Fruit fly (Drosophila melanogaster) whole organism, prepupa: ENCODE measurements around the gene Setd3.

ENCODE experiments used
- Blimp-1 ChIP-seq: fragments of 200-800 bp; sonication (Bioruptor generic); optimal IDR thresholded peaks from 3 replicates; lab custom pipeline; 2017; ENCODE audit warnings: missing biosample characterization, missing genetic modification characterization, mild to moderate bottlenecking, moderate library complexity, missing genetic modification reagents
- CG10631 ChIP-seq: fragments of 200-800 bp; sonication (Bioruptor generic); optimal IDR thresholded peaks from 2 replicates; lab custom pipeline; 2016; ENCODE audit warnings: missing biosample characterization, missing genetic modification characterization
- CG10669 ChIP-seq: fragments of 200-800 bp; sonication (Bioruptor generic); optimal IDR thresholded peaks from 3 replicates; lab custom pipeline; 2018; ENCODE audit warnings: missing biosample characterization, mild to moderate bottlenecking, missing genetic modification characterization, moderate library complexity
- CG11762 ChIP-seq: fragments of 200-800 bp; sonication (Bioruptor generic); optimal IDR thresholded peaks from 3 replicates; lab custom pipeline; 2016; ENCODE audit warnings: missing biosample characterization, missing genetic modification characterization; ENCODE audit not compliant: insufficient read depth
- CG11902 ChIP-seq: fragments of 200-800 bp; sonication (Bioruptor generic); optimal IDR thresholded peaks from 3 replicates; lab custom pipeline; 2016; ENCODE audit warnings: missing biosample characterization, missing genetic modification characterization
- CG1621 ChIP-seq: fragments of 200-800 bp; sonication (Bioruptor generic); optimal IDR thresholded peaks from 3 replicates; lab custom pipeline; 2018; ENCODE audit warnings: missing biosample characterization, mild to moderate bottlenecking, missing genetic modification characterization
- CG3032 ChIP-seq: fragments of 200-800 bp; optimal IDR thresholded peaks from 2 replicates; lab custom pipeline; 2019; ENCODE audit warnings: missing biosample characterization, mild to moderate bottlenecking, missing genetic modification characterization, moderate library complexity
- CG31627 ChIP-seq: fragments of 200-800 bp; sonication (Bioruptor generic); optimal IDR thresholded peaks from 3 replicates; lab custom pipeline; 2016; ENCODE audit warnings: missing biosample characterization, missing genetic modification characterization
- CG34406 ChIP-seq: fragments of 200-800 bp; sonication (Bioruptor generic); optimal IDR thresholded peaks from 3 replicates; lab custom pipeline; 2016; ENCODE audit warnings: missing biosample characterization, missing genetic modification characterization
- CG3919 ChIP-seq: fragments of 200-800 bp; sonication (Bioruptor generic); optimal IDR thresholded peaks from 3 replicates; lab custom pipeline; 2016; ENCODE audit warnings: missing biosample characterization, missing genetic modification characterization
- CG4318 ChIP-seq: fragments of 200-800 bp; sonication (Bioruptor generic); optimal IDR thresholded peaks from 3 replicates; lab custom pipeline; 2017; ENCODE audit warnings: missing biosample characterization, mild to moderate bottlenecking, missing genetic modification characterization
- CG6163 ChIP-seq: fragments of 200-800 bp; sonication (Bioruptor generic); IDR thresholded peaks from 3 replicates; pipeline ENCODE4 v1.3.6; 2022; ENCODE audit warnings: missing biosample characterization, missing genetic modification characterization
- CG6276 ChIP-seq: fragments of 200-800 bp; sonication (Bioruptor generic); optimal IDR thresholded peaks from 2 replicates; lab custom pipeline; 2017; ENCODE audit warnings: missing biosample characterization, mild to moderate bottlenecking, missing genetic modification characterization
- CG6792 ChIP-seq: fragments of 200-800 bp; sonication (Bioruptor generic); optimal IDR thresholded peaks from 3 replicates; lab custom pipeline; 2016; ENCODE audit warnings: missing biosample characterization, missing genetic modification characterization
- CG6808 ChIP-seq: fragments of 200-800 bp; sonication (Bioruptor generic); optimal IDR thresholded peaks from 3 replicates; lab custom pipeline; 2017; ENCODE audit warnings: missing biosample characterization, missing genetic modification characterization, mild to moderate bottlenecking, moderate library complexity, missing genetic modification reagents
- CG6854 ChIP-seq: fragments of 200-800 bp; sonication (Bioruptor generic); optimal IDR thresholded peaks from 2 replicates; lab custom pipeline; 2017; ENCODE audit warnings: missing biosample characterization, mild to moderate bottlenecking, missing genetic modification characterization
- CG7368 ChIP-seq: fragments of 200-800 bp; sonication (Bioruptor generic); optimal IDR thresholded peaks from 3 replicates; lab custom pipeline; 2016; ENCODE audit warnings: missing biosample characterization, missing genetic modification characterization
- CG8319 ChIP-seq: fragments of 200-800 bp; sonication (Bioruptor generic); optimal IDR thresholded peaks from 3 replicates; lab custom pipeline; 2016; ENCODE audit warnings: missing biosample characterization, missing genetic modification characterization
- CG8632 ChIP-seq: fragments of 200-800 bp; sonication (Bioruptor generic); optimal IDR thresholded peaks from 3 replicates; lab custom pipeline; 2016; ENCODE audit warnings: missing biosample characterization, missing genetic modification characterization
- CG9139 ChIP-seq: fragments of 200-800 bp; sonication (Bioruptor generic); optimal IDR thresholded peaks from 3 replicates; lab custom pipeline; 2017; ENCODE audit warnings: missing biosample characterization, mild to moderate bottlenecking, missing genetic modification characterization
- Eip78C ChIP-seq: fragments of 200-800 bp; sonication (Bioruptor generic); peaks from one replicate; lab custom pipeline; 2016; ENCODE audit warnings: missing biosample characterization, missing genetic modification characterization
- Eip93F ChIP-seq: fragments of 200-800 bp; sonication (Bioruptor generic); optimal IDR thresholded peaks from 2 replicates; lab custom pipeline; 2016; ENCODE audit warnings: missing biosample characterization, mild to moderate bottlenecking, missing genetic modification characterization
- Ets21C ChIP-seq: fragments of 200-800 bp; sonication (Bioruptor generic); optimal IDR thresholded peaks from 3 replicates; lab custom pipeline; 2016; ENCODE audit warnings: missing biosample characterization, missing genetic modification characterization
- Gug ChIP-seq: fragments of 200-800 bp; sonication (Bioruptor generic); IDR thresholded peaks from 2 replicates; pipeline ENCODE4 v1.3.6; 2022; ENCODE audit warnings: missing biosample characterization, missing genetic modification characterization
- Hr38 ChIP-seq: sonication (Bioruptor generic); optimal IDR thresholded peaks from 2 replicates; lab custom pipeline; 2016; ENCODE audit warnings: missing biosample characterization, missing genetic modification characterization
- Hr39 ChIP-seq: fragments of 200-800 bp; sonication (Bioruptor generic); optimal IDR thresholded peaks from 2 replicates; lab custom pipeline; 2016; ENCODE audit warnings: missing biosample characterization, missing genetic modification characterization
- Hr4 ChIP-seq: fragments of 200-800 bp; sonication (Bioruptor generic); optimal IDR thresholded peaks from 3 replicates; lab custom pipeline; 2016; ENCODE audit warnings: missing biosample characterization, missing genetic modification characterization
- Met ChIP-seq: fragments of 200-800 bp; sonication (Bioruptor generic); optimal IDR thresholded peaks from 3 replicates; lab custom pipeline; 2016; ENCODE audit warnings: missing biosample characterization, missing genetic modification characterization
- OdsH ChIP-seq: fragments of 200-800 bp; sonication (Bioruptor generic); optimal IDR thresholded peaks from 3 replicates; lab custom pipeline; 2016; ENCODE audit warnings: missing biosample characterization, missing genetic modification characterization
- Sox102F ChIP-seq: fragments of 200-800 bp; sonication (Bioruptor generic); optimal IDR thresholded peaks from 2 replicates; lab custom pipeline; 2016; ENCODE audit warnings: missing biosample characterization, mild to moderate bottlenecking, missing genetic modification characterization
- Sox14 ChIP-seq: fragments of 200-800 bp; sonication (Bioruptor generic); optimal IDR thresholded peaks from 3 replicates; lab custom pipeline; 2016; ENCODE audit warnings: missing biosample characterization, missing genetic modification characterization
- Sox15 ChIP-seq: fragments of 200-800 bp; sonication (Bioruptor generic); optimal IDR thresholded peaks from 3 replicates; lab custom pipeline; 2016; ENCODE audit warnings: missing biosample characterization, missing genetic modification characterization
- achi ChIP-seq: fragments of 200-800 bp; sonication (Bioruptor generic); optimal IDR thresholded peaks from 3 replicates; lab custom pipeline; 2016; ENCODE audit warnings: missing biosample characterization, missing genetic modification characterization
- cyc ChIP-seq: fragments of 200-800 bp; sonication (Bioruptor generic); optimal IDR thresholded peaks from 3 replicates; lab custom pipeline; 2016; ENCODE audit warnings: missing biosample characterization, missing genetic modification characterization
- dac ChIP-seq: fragments of 200-800 bp; sonication (Bioruptor generic); optimal IDR thresholded peaks from 2 replicates; lab custom pipeline; 2017; ENCODE audit warnings: missing biosample characterization, mild to moderate bottlenecking, missing genetic modification characterization
- dsx ChIP-seq: fragments of 200-800 bp; optimal IDR thresholded peaks from 3 replicates; lab custom pipeline; 2019; ENCODE audit warnings: missing biosample characterization, mild to moderate bottlenecking, missing genetic modification characterization, moderate library complexity; ENCODE audit not compliant: poor library complexity, severe bottlenecking
- esn ChIP-seq: fragments of 200-800 bp; sonication (Bioruptor generic); optimal IDR thresholded peaks from 2 replicates; lab custom pipeline; 2016; ENCODE audit warnings: missing biosample characterization, mild to moderate bottlenecking, missing genetic modification characterization, moderate library complexity
- fkh ChIP-seq: fragments of 200-800 bp; sonication (Bioruptor generic); optimal IDR thresholded peaks from 3 replicates; lab custom pipeline; 2017; ENCODE audit warnings: missing biosample characterization, mild to moderate bottlenecking, missing genetic modification characterization, moderate library complexity
- lz ChIP-seq: fragments of 200-800 bp; sonication (Bioruptor generic); optimal IDR thresholded peaks from 3 replicates; lab custom pipeline; 2016; ENCODE audit warnings: missing biosample characterization, missing genetic modification characterization
- pdm3 ChIP-seq: fragments of 200-800 bp; sonication (Bioruptor generic); optimal IDR thresholded peaks from 3 replicates; lab custom pipeline; 2016; ENCODE audit warnings: missing biosample characterization, missing genetic modification characterization
- salr ChIP-seq, 2 experiments: fragments of 200-800 bp; sonication (Bioruptor generic); optimal IDR thresholded peaks; 3 replicates each; lab custom pipeline; 2016 to 2018; ENCODE audit warnings: missing biosample characterization in 2 of 2, missing genetic modification characterization in 2 of 2, mild to moderate bottlenecking in 1 of 2
- spab ChIP-seq: fragments of 200-800 bp; sonication (Bioruptor generic); optimal IDR thresholded peaks from 2 replicates; lab custom pipeline; 2017; ENCODE audit warnings: missing biosample characterization, mild to moderate bottlenecking, missing genetic modification characterization, missing genetic modification reagents
- ss ChIP-seq, 2 experiments: fragments of 200-800 bp; sonication (Bioruptor generic); optimal IDR thresholded peaks; 2 replicates in 1 of 2; 3 replicates in 1 of 2; lab custom pipeline; 2017 to 2018; ENCODE audit warnings: mild to moderate bottlenecking in 2 of 2, missing biosample characterization in 2 of 2, missing genetic modification characterization in 2 of 2, moderate library complexity in 1 of 2
- svp ChIP-seq: fragments of 200-800 bp; sonication (Bioruptor generic); peaks from one replicate; lab custom pipeline; 2016; ENCODE audit warnings: missing biosample characterization, missing genetic modification characterization
- topi ChIP-seq: fragments of 200-800 bp; sonication (Bioruptor generic); optimal IDR thresholded peaks from 3 replicates; lab custom pipeline; 2016; ENCODE audit warnings: missing biosample characterization, missing genetic modification characterization
- vri ChIP-seq: fragments of 200-800 bp; sonication (Bioruptor generic); optimal IDR thresholded peaks from 3 replicates; lab custom pipeline; 2016; ENCODE audit warnings: missing biosample characterization, mild to moderate bottlenecking, missing genetic modification characterization

Gene Setd3

DNA sequence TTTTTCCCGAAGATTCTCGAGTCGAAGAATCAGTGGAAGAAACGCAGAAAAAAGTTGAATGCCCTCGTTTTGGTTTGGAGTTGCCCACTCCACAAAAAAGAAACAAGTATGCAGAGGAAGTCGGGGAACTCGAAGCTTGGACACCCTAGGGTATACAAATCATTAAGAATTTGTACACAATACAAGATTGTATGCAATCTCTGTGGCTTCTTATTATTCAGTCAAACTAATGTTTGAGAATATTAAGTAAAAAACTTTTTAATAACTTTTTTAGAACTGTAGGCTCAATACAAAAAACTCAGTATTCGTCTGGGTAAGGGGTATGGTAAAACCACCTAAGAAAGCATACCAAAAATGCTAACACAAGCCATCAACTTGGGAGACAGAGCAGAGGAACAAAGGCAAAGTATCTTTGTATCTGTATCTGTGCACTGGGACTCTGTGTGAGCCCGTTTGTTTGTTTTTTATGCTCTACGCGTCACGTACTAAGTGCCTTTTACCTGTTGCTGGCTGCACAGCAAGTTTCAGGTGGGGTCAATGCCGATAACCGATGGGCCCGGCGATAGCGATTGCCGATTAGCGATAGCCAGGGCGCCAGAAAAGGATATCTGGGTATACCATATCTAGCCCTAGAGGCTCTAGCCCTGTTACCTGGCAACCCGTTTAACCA, 16.8 kb upstream of the Setd3 start (continued):
- TF ChIP-seq Hr4, result peak; percentile 62
- TF ChIP-seq CG7368, result peak; percentile 70
- TF ChIP-seq CG3032 (tag; lab: Kevin White, UChicago), result peak; percentile 85
- TF ChIP-seq ss (GFP tag; optimal IDR thresholded peaks at IDR 0.05; lab: Kevin White, UChicago), result peak; percentile 86 to 87
- TF ChIP-seq CG8319 (GFP tag; lab: Kevin White, UChicago), result peak; percentile 69
- peak; percentile 90 for TF ChIP-seq CG6163
- TF ChIP-seq vri (GFP tag; lab: Kevin White, UChicago), result peak; percentile 96
- peak; percentile 58 for TF ChIP-seq Gug
- peak; percentile 55 for TF ChIP-seq dac
- peak; percentile 92 for TF ChIP-seq CG6792
- TF ChIP-seq cyc, result peak; percentile 93
- TF ChIP-seq Ets21C, result peak; percentile 91
- TF ChIP-seq pdm3 (GFP tag; lab: Kevin White, UChicago), result peak; percentile 91
- TF ChIP-seq CG31627 (GFP tag; lab: Kevin White, UChicago), result peak; percentile 93
- peak; percentile 98 for TF ChIP-seq svp (GFP tag; lab: Kevin White, UChicago)
- TF ChIP-seq CG34406 (GFP tag; lab: Kevin White, UChicago), result peak; percentile 89
- peak; percentile 77 for TF ChIP-seq CG11902
- peak; percentile 96 for TF ChIP-seq topi
- peak; percentile 78 for TF ChIP-seq CG6808 (GFP tag; lab: Kevin White, UChicago)
- no peak for TF ChIP-seq Hr38
- peak; percentile 88 for TF ChIP-seq dsx (GFP tag; lab: Kevin White, UChicago)
- peak; percentile 97 for TF ChIP-seq esn (GFP tag; lab: Kevin White, UChicago)
- peak; percentile 93 for TF ChIP-seq Hr39 (GFP tag; lab: Kevin White, UChicago)
- TF ChIP-seq fkh (GFP tag; lab: Kevin White, UChicago), result peak; percentile 49
- TF ChIP-seq OdsH (GFP tag; lab: Kevin White, UChicago), result peak; percentile 86
- peak; percentile 91 for TF ChIP-seq CG3919 (GFP tag; lab: Kevin White, UChicago)
- peak; percentile 72 for TF ChIP-seq Blimp-1
- TF ChIP-seq lz (GFP tag; lab: Kevin White, UChicago), result peak; percentile 95
- peak; percentile 95 for TF ChIP-seq Sox14 (GFP tag; lab: Kevin White, UChicago)
- TF ChIP-seq CG6854 (GFP tag; lab: Kevin White, UChicago), result peak; percentile 76
- TF ChIP-seq Met, result peak; percentile 96
- peak; percentile 70 for TF ChIP-seq CG11762 (GFP tag; lab: Kevin White, UChicago)
- TF ChIP-seq CG4318 (GFP tag; lab: Kevin White, UChicago), result peak; percentile 54
- peak; percentile 81 for TF ChIP-seq CG10669 (GFP tag; lab: Kevin White, UChicago)
- peak; percentile 91 for TF ChIP-seq CG10631 (GFP tag; lab: Kevin White, UChicago)
- peak; percentile 68 for TF ChIP-seq CG9139 (GFP tag; lab: Kevin White, UChicago)

DNA sequence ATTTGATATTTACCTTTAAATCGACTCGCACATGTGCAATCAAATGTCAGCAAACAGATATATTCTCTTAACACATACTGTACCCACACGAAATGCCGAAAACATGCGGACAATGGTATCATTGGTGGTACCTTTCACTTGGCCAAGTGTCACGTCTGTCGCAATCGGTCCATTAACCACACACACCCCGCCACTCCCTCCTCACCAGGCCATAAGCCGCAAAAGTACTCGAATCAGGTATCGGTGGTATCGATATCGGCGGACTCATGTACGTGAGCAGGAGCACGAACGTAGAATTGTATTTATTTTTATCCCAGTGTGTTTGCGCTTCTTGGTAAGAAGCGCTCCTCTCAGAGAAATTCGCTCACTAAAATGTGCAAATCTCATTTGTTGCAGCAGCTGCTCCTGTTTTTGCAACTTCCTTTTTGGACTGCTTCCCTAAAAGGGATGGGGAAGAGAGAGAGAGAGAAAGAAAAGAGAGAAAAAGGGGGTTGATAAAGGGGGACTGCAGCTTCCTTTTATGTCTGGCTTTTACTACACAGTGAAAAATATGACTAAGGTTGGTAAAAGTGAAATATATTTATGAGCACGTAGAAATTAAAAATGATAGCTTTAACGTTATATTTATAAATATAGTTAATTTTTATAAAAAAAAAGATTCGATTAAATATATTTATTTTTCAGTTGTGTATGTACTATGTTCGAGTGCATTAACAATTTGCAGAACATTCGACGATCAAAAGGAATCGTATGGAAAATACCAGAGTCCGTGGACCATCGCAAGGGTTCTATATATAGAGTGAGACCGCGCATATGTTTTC, 15.2 kb upstream of the Setd3 start:
- TF ChIP-seq Sox14 (GFP tag; lab: Kevin White, UChicago), result no peak
- TF ChIP-seq CG9139 (GFP tag; lab: Kevin White, UChicago), result peak; percentile 14
- peak; percentile 87 to 88 for TF ChIP-seq ss (GFP tag; optimal IDR thresholded peaks at IDR 0.05; lab: Kevin White, UChicago)
- peak; percentile 60 for TF ChIP-seq CG10631 (GFP tag; lab: Kevin White, UChicago)
- TF ChIP-seq CG7368, result peak; percentile 28
- no peak for TF ChIP-seq Hr38
- peak; percentile 52 for TF ChIP-seq CG6792
- 0 out of 2 replicates have a peak, but pooled peaks have one; percentile 27 for TF ChIP-seq Gug
- no peak for TF ChIP-seq Sox15
- TF ChIP-seq CG3032 (tag; lab: Kevin White, UChicago), result peak; percentile 68
- no peak for TF ChIP-seq Ets21C
- TF ChIP-seq Eip78C (GFP tag; lab: Kevin White, UChicago), result peak; percentile 87
- TF ChIP-seq CG6276 (GFP tag; lab: Kevin White, UChicago), result no peak
- peak; percentile 39 for TF ChIP-seq Sox102F
- peak; percentile 29 to 46 for TF ChIP-seq salr (GFP tag; optimal IDR thresholded peaks at IDR 0.05; lab: Kevin White, UChicago)
- peak; percentile 36 for TF ChIP-seq Met
- TF ChIP-seq achi (GFP tag; lab: Kevin White, UChicago), result peak; percentile 50
- TF ChIP-seq CG8632 (GFP tag; lab: Kevin White, UChicago), result peak; percentile 55
- peak; percentile 56 for TF ChIP-seq spab (GFP tag; lab: Kevin White, UChicago)
- TF ChIP-seq dac, result no peak
- TF ChIP-seq CG1621 (tag; lab: Kevin White, UChicago), result no peak
- TF ChIP-seq fkh (GFP tag; lab: Kevin White, UChicago), result no peak
- no peak for TF ChIP-seq Eip93F (GFP tag; lab: Kevin White, UChicago)
- TF ChIP-seq CG11762 (GFP tag; lab: Kevin White, UChicago), result no peak
- peak; percentile 44 for TF ChIP-seq CG10669 (GFP tag; lab: Kevin White, UChicago)
